Worm (Caenorhabditis elegans) whole organism, young adult: ENCODE data around the gene Y37D8A.25.
A peak's percentile ranks its signal among the peaks of the same experiment; 100 is the strongest.
"Not testable (repeated sequence)": the region's sequence is repeated elsewhere in the genome, so short reads cannot be mapped to it uniquely, and the experiment has no call there.

Experiments used
- B0019.2 ChIP-seq: fragments of 200-800 bp; sonication (Bioruptor generic); conservative IDR thresholded peaks from 2 replicates; pipeline ENCODE4 v1.3.6; 2022; ENCODE audit warnings: missing genetic modification reagents, missing genetic modification characterization, missing compliant biosample characterization
- F33H1.4 ChIP-seq: fragments of 200-800 bp; sonication (Bioruptor generic); IDR thresholded peaks from 2 replicates; pipeline ENCODE4 v1.3.6; 2022; ENCODE audit warnings: missing genetic modification reagents, missing genetic modification characterization, missing compliant biosample characterization
- F37B4.10 ChIP-seq: fragments of 200-800 bp; sonication (Bioruptor generic); IDR thresholded peaks from 2 replicates; pipeline ENCODE4 v1.3.6; 2022; ENCODE audit warnings: missing genetic modification characterization, missing compliant biosample characterization
- K12H6.12 ChIP-seq: fragments of 200-800 bp; sonication (Bioruptor generic); optimal IDR thresholded peaks from 2 replicates; lab custom pipeline; 2018; ENCODE audit warnings: mild to moderate bottlenecking, missing genetic modification characterization, missing compliant biosample characterization
- Y53F4B.3 ChIP-seq: fragments of 200-800 bp; sonication (Bioruptor generic); IDR thresholded peaks from 2 replicates; pipeline ENCODE4 v1.3.6; 2022; ENCODE audit warnings: missing genetic modification reagents, missing genetic modification characterization, missing compliant biosample characterization
- aptf-2 ChIP-seq: fragments of 200-800 bp; sonication (Bioruptor generic); conservative IDR thresholded peaks from 2 replicates; pipeline ENCODE4 v1.3.6; 2022; ENCODE audit warnings: missing genetic modification reagents, missing genetic modification characterization, missing compliant biosample characterization
- atf-7 ChIP-seq: sonication (generic microtip); optimal IDR thresholded peaks from 2 replicates; lab custom pipeline; 2017; ENCODE audit warnings: mild to moderate bottlenecking, missing genetic modification characterization, missing compliant biosample characterization
- bed-1 ChIP-seq: fragments of 200-800 bp; sonication (Bioruptor generic); IDR thresholded peaks from 2 replicates; pipeline ENCODE4 v1.3.6; 2022; ENCODE audit warnings: missing genetic modification reagents, missing genetic modification characterization, missing compliant biosample characterization
- cebp-1 ChIP-seq, 2 experiments: fragments of 200-800 bp in 1 of 2; sonication (Bioruptor generic) in 1 of 2; sonication (generic microtip) in 1 of 2; IDR thresholded peaks in 1 of 2; optimal IDR thresholded peaks in 1 of 2; 2 replicates each; pipeline versions ENCODE4 v1.3.6 to Lab custom; 2017 to 2022; ENCODE audit warnings: missing compliant biosample characterization in 2 of 2, missing genetic modification characterization in 2 of 2, mild to moderate bottlenecking in 1 of 2, missing genetic modification reagents in 1 of 2, moderate library complexity in 1 of 2
- cebp-2 ChIP-seq: fragments of 200-800 bp; sonication (Bioruptor generic); IDR thresholded peaks from 2 replicates; pipeline ENCODE4 v1.3.6; 2022; ENCODE audit warnings: missing genetic modification characterization, missing compliant biosample characterization
- ceh-27 ChIP-seq: fragments of 200-800 bp; sonication (Bioruptor generic); optimal IDR thresholded peaks from 2 replicates; lab custom pipeline; 2018; ENCODE audit warnings: mild to moderate bottlenecking, missing genetic modification characterization, moderate library complexity, missing compliant biosample characterization
- die-1 ChIP-seq: sonication (generic microtip); optimal IDR thresholded peaks from 2 replicates; lab custom pipeline; 2016; ENCODE audit warnings: missing genotype, mild to moderate bottlenecking, missing genetic modification characterization, missing compliant biosample characterization
- dpff-1 ChIP-seq: sonication (generic microtip); optimal IDR thresholded peaks from 2 replicates; lab custom pipeline; 2017; ENCODE audit warnings: mild to moderate bottlenecking, missing genetic modification characterization, missing compliant biosample characterization
- ekl-4 ChIP-seq: fragments of 200-800 bp; sonication (Bioruptor generic); IDR thresholded peaks from 2 replicates; pipeline ENCODE4 v1.3.6; 2022; ENCODE audit warnings: missing genetic modification reagents, missing genetic modification characterization, missing compliant biosample characterization
- ets-4 ChIP-seq: fragments of 200-800 bp; sonication (Bioruptor generic); optimal IDR thresholded peaks from 2 replicates; lab custom pipeline; 2018; ENCODE audit warnings: mild to moderate bottlenecking, missing genetic modification characterization, missing compliant biosample characterization
- hmg-1.2 ChIP-seq: fragments of 200-800 bp; sonication (Bioruptor generic); IDR thresholded peaks from 2 replicates; pipeline ENCODE4 v1.3.6; 2022; ENCODE audit warnings: missing genetic modification reagents, missing genetic modification characterization, missing compliant biosample characterization
- hmg-20 ChIP-seq: fragments of 200-800 bp; sonication (Bioruptor generic); IDR thresholded peaks from 2 replicates; pipeline ENCODE4 v1.3.6; 2022; ENCODE audit warnings: missing genetic modification reagents, missing genetic modification characterization, missing compliant biosample characterization
- let-607 ChIP-seq, 2 experiments: fragments of 200-800 bp in 1 of 2; sonication (Bioruptor generic) in 1 of 2; sonication (generic microtip) in 1 of 2; optimal IDR thresholded peaks; 2 replicates each; lab custom pipeline; 2016 to 2018; ENCODE audit warnings: mild to moderate bottlenecking in 2 of 2, missing compliant biosample characterization in 2 of 2, missing genetic modification characterization in 2 of 2, moderate library complexity in 2 of 2, missing genotype in 1 of 2
- lin-26 ChIP-seq: fragments of 200-800 bp; sonication (Bioruptor generic); IDR thresholded peaks from 2 replicates; pipeline ENCODE4 v1.3.6; 2022; ENCODE audit warnings: missing genetic modification reagents, missing genetic modification characterization, missing compliant biosample characterization
- lin-40 ChIP-seq: sonication (generic microtip); optimal IDR thresholded peaks from 2 replicates; lab custom pipeline; 2016; ENCODE audit warnings: missing genetic modification characterization, mild to moderate bottlenecking, missing compliant biosample characterization, missing genotype, missing genetic modification reagents
- lin-54 ChIP-seq: fragments of 200-800 bp; sonication (Bioruptor generic); optimal IDR thresholded peaks from 2 replicates; lab custom pipeline; 2018; ENCODE audit warnings: mild to moderate bottlenecking, missing genetic modification characterization, missing compliant biosample characterization
- lir-1 ChIP-seq: fragments of 200-800 bp; sonication (Bioruptor generic); conservative IDR thresholded peaks from 2 replicates; pipeline ENCODE4 v1.3.6; 2022; ENCODE audit warnings: missing genetic modification reagents, missing genetic modification characterization, missing compliant biosample characterization
- madf-8 ChIP-seq: fragments of 200-800 bp; sonication (Bioruptor generic); conservative IDR thresholded peaks from 2 replicates; pipeline ENCODE4 v1.3.6; 2022; ENCODE audit warnings: missing genetic modification reagents, missing genetic modification characterization, missing compliant biosample characterization
- mes-4 ChIP-seq: sonication (generic microtip); optimal IDR thresholded peaks from 2 replicates; lab custom pipeline; 2016; ENCODE audit warnings: missing genotype, missing genetic modification characterization, missing compliant biosample characterization
- nfyb-1 ChIP-seq: fragments of 200-800 bp; sonication (Bioruptor generic); IDR thresholded peaks from 2 replicates; pipeline ENCODE4 v1.3.6; 2022; ENCODE audit warnings: missing genetic modification reagents, missing genetic modification characterization, missing compliant biosample characterization
- nhr-80 ChIP-seq: sonication (generic microtip); optimal IDR thresholded peaks from 2 replicates; lab custom pipeline; 2016; ENCODE audit warnings: missing genetic modification characterization, missing compliant biosample characterization
- snpc-4 ChIP-seq, 5 experiments: fragments of 150-350 bp in 1 of 5; sonication (generic microtip) in 4 of 5; optimal IDR thresholded peaks; 2 replicates each; lab custom pipeline; 2014 to 2018; ENCODE audit warnings: missing genetic modification characterization in 5 of 5, missing biosample characterization in 3 of 5, antibody characterized with exemption in 2 of 5, mild to moderate bottlenecking in 2 of 5, missing compliant biosample characterization in 2 of 5, missing genotype in 2 of 5, moderate library complexity in 2 of 5, missing genetic modification reagents in 1 of 5
- somi-1 ChIP-seq: fragments of 200-800 bp; sonication (Bioruptor generic); optimal IDR thresholded peaks from 2 replicates; lab custom pipeline; 2018; ENCODE audit warnings: mild to moderate bottlenecking, missing genetic modification characterization, missing compliant biosample characterization
- tlf-1 ChIP-seq: fragments of 200-800 bp; sonication (Bioruptor generic); optimal IDR thresholded peaks from 2 replicates; lab custom pipeline; 2018; ENCODE audit warnings: mild to moderate bottlenecking, missing genetic modification characterization, missing compliant biosample characterization
- unc-130 ChIP-seq: sonication (generic microtip); optimal IDR thresholded peaks from 2 replicates; lab custom pipeline; 2016; ENCODE audit warnings: missing genetic modification reagents, missing genetic modification characterization, missing compliant biosample characterization
- xnd-1 ChIP-seq: sonication (generic microtip); optimal IDR thresholded peaks from 2 replicates; lab custom pipeline; 2016; ENCODE audit warnings: missing genotype, missing genetic modification reagents, missing genetic modification characterization, missing compliant biosample characterization
- ztf-18 ChIP-seq: sonication (generic microtip); optimal IDR thresholded peaks from 2 replicates; lab custom pipeline; 2016; ENCODE audit warnings: missing genotype, mild to moderate bottlenecking, missing genetic modification characterization, missing compliant biosample characterization
- ztf-22 ChIP-seq: fragments of 200-800 bp; sonication (Bioruptor generic); optimal IDR thresholded peaks from 2 replicates; lab custom pipeline; 2018; ENCODE audit warnings: mild to moderate bottlenecking, missing genetic modification characterization, moderate library complexity, missing compliant biosample characterization
- ztf-25 ChIP-seq: fragments of 200-800 bp; sonication (Bioruptor generic); IDR thresholded peaks from 2 replicates; pipeline ENCODE4 v1.3.6; 2022; ENCODE audit warnings: missing genetic modification reagents, missing genetic modification characterization, missing compliant biosample characterization
- ztf-26 ChIP-seq: sonication (generic microtip); optimal IDR thresholded peaks from 2 replicates; lab custom pipeline; 2017; ENCODE audit warnings: missing genetic modification characterization, missing compliant biosample characterization
- ztf-3 ChIP-seq: fragments of 200-800 bp; sonication (Bioruptor generic); optimal IDR thresholded peaks from 2 replicates; lab custom pipeline; 2018; ENCODE audit warnings: mild to moderate bottlenecking, missing genetic modification characterization, missing compliant biosample characterization

Y37D8A.25 gene

ce11 chrIII:12849691-12850090 is 29.6 kb upstream of the Y37D8A.25 start:
- no peak for TF ChIP-seq cebp-2
- no peak for TF ChIP-seq B0019.2 (GFP tag; lab: Robert Waterston, UW)
- TF ChIP-seq xnd-1, result no peak
- peak; percentile 69 for TF ChIP-seq nhr-80 (tag; lab: Kevin White, UChicago)
- 0 out of 2 replicates have a peak, but pooled peaks have one; percentile 24 for TF ChIP-seq nfyb-1 (GFP tag; lab: Robert Waterston, UW)
- no peak for TF ChIP-seq madf-8 (GFP tag; lab: Robert Waterston, UW)
- TF ChIP-seq let-607 (tag; optimal IDR thresholded peaks at IDR 0.05; lab: Kevin White, UChicago), result peak in 1 of 2 experiments; percentile 18
- no peak for TF ChIP-seq lin-54 (GFP tag; lab: Kevin White, UChicago)
- TF ChIP-seq cebp-1 (GFP tag; IDR thresholded peaks at IDR 0.05; lab: Robert Waterston, UW), result no peak
- TF ChIP-seq cebp-1 (tag; optimal IDR thresholded peaks at IDR 0.05; lab: Kevin White, UChicago), result peak; percentile 40

ce11 chrIII:12848981-12849589 is 29.0 kb upstream of the Y37D8A.25 start:
- 0 out of 2 replicates have a peak, but pooled peaks have one; percentile 22 for TF ChIP-seq ztf-25 (GFP tag; lab: Robert Waterston, UW)
- TF ChIP-seq mes-4 (tag; lab: Kevin White, UChicago), result no peak
- no peak for TF ChIP-seq snpc-4 (GFP tag; optimal IDR thresholded peaks at IDR 0.05; lab: Kevin White, UChicago)
- TF ChIP-seq snpc-4 (tag; optimal IDR thresholded peaks at IDR 0.05; lab: Kevin White, UChicago), result peak in 3 of 4 experiments; percentile 9 to 61 (median 42)
- 0 out of 2 replicates have a peak, but pooled peaks have one; percentile 1 for TF ChIP-seq cebp-2
- TF ChIP-seq somi-1 (GFP tag; lab: Kevin White, UChicago), result peak; percentile 52
- no peak for TF ChIP-seq bed-1

ce11 chrIII:12848173-12848572 is 28.1 kb upstream of the Y37D8A.25 start:
- TF ChIP-seq snpc-4 (GFP tag; optimal IDR thresholded peaks at IDR 0.05; lab: Kevin White, UChicago), result not testable (repeated sequence)
- TF ChIP-seq snpc-4 (tag; optimal IDR thresholded peaks at IDR 0.05; lab: Kevin White, UChicago), result peak in 2 of 4 experiments; percentile 67 to 76

- TF ChIP-seq nhr-80 (tag; lab: Kevin White, UChicago) (peak; percentile 53), unc-130 (GFP tag; lab: Kevin White, UChicago) (no peak), Y53F4B.3 (GFP tag; lab: Robert Waterston, UW) (no peak), ztf-18 (no peak), cebp-1 (GFP tag; IDR thresholded peaks at IDR 0.05; lab: Robert Waterston, UW) (no peak), cebp-1 (tag; optimal IDR thresholded peaks at IDR 0.05; lab: Kevin White, UChicago) (peak; percentile 34)
- TF ChIP-seq, all 124 proteins: peak for 2
These were observed 27.6 kb upstream of the Y37D8A.25 start for ce11 chrIII:12847623-12848022.

DNA sequence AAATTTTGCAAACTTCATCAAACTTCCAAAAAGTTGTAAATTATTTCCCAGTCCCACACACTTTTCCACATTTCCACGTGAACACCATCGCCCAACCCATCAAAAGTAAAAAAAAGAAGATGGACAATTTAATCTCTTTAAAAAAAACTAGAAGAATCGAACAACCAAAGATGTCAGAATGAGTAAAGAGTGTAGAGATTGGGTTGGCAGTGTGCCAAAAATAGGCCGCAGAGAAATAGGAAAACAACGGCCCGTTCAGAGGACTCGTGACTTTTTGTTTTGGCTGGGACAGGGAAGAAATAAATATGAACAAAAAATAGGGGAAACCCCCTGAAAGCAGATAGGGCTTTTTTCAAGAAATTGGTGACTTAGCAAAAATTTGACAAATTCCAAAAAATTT is 22.8 kb upstream of the Y37D8A.25 start:
- TF ChIP-seq ztf-26 (tag; lab: Kevin White, UChicago) (peak; percentile 81), die-1 (tag; lab: Kevin White, UChicago) (peak; percentile 5), lin-26 (GFP tag; lab: Robert Waterston, UW) (peak; percentile 40; the same call in 1 of the 2 replicates), lin-40 (peak; percentile 72), F37B4.10 (no peak), aptf-2 (GFP tag; lab: Robert Waterston, UW) (no peak), bed-1 (no peak), K12H6.12 (tag; lab: Kevin White, UChicago) (peak; percentile 34), somi-1 (GFP tag; lab: Kevin White, UChicago) (peak; percentile 74), F33H1.4 (GFP tag; lab: Robert Waterston, UW) (no peak), cebp-1 (GFP tag; IDR thresholded peaks at IDR 0.05; lab: Robert Waterston, UW) (no peak), cebp-1 (tag; optimal IDR thresholded peaks at IDR 0.05; lab: Kevin White, UChicago) (peak; percentile 23)

- peak; percentile 0 for TF ChIP-seq ztf-26 (tag; lab: Kevin White, UChicago)
- no peak for TF ChIP-seq hmg-20 (GFP tag; lab: Robert Waterston, UW)
- no peak for TF ChIP-seq ets-4
- TF ChIP-seq ztf-3 (GFP tag; lab: Kevin White, UChicago), result no peak
- no peak for TF ChIP-seq tlf-1
- TF ChIP-seq lir-1, result no peak
- no peak for TF ChIP-seq atf-7
- TF ChIP-seq ceh-27 (GFP tag; lab: Kevin White, UChicago), result no peak
- TF ChIP-seq somi-1 (GFP tag; lab: Kevin White, UChicago), result peak; percentile 51
- peak; percentile 70 for TF ChIP-seq lin-40
- TF ChIP-seq ekl-4 (GFP tag; lab: Robert Waterston, UW), result no peak
- no peak for TF ChIP-seq cebp-1 (GFP tag; IDR thresholded peaks at IDR 0.05; lab: Robert Waterston, UW)
- peak; percentile 21 for TF ChIP-seq cebp-1 (tag; optimal IDR thresholded peaks at IDR 0.05; lab: Kevin White, UChicago)
- no peak for TF ChIP-seq dpff-1 (tag; lab: Kevin White, UChicago)
- TF ChIP-seq ztf-22 (GFP tag; lab: Kevin White, UChicago), result no peak
- peak; percentile 27; the same call in 1 of the 2 replicates for TF ChIP-seq hmg-1.2 (GFP tag; lab: Robert Waterston, UW)
These were observed 21.3 kb upstream of the Y37D8A.25 start for ce11 chrIII:12841328-12841727.
